Worm (Caenorhabditis elegans) whole organism, young adult: Measurements from ENCODE around the gene clec-180.

Experiments
- dox-1 ChIP-seq: fragments of 200-800 bp; sonication (Bioruptor generic); IDR thresholded peaks from 2 replicates; pipeline ENCODE4 v1.3.6; 2022; ENCODE audit warnings: missing genetic modification reagents, missing genetic modification characterization, missing compliant biosample characterization
- pha-4 ChIP-seq: fragments of 150-350 bp; sonication (generic microtip); optimal IDR thresholded peaks from 2 replicates; lab custom pipeline; 2014; ENCODE audit warnings: missing biosample characterization, missing genetic modification reagents, missing genetic modification characterization

ce11 chrIV:7580062-7580614, 11.4 kb downstream of the clec-180 start, which contains the start of the genes cec-5 and nol-10:
- TF ChIP-seq pha-4 (tag; lab: Kevin White, UChicago) (no peak), dox-1 (no peak; the same call in 1 of the 2 replicates)
